Fruit fly (Drosophila melanogaster) whole organism, prepupa: ENCODE measurements around the gene CG7149.
A peak's percentile ranks its signal among the peaks of the same experiment; 100 is the strongest.

Experiments used
- CG10631 ChIP-seq: fragments of 200-800 bp; sonication (Bioruptor generic); optimal IDR thresholded peaks from 2 replicates; lab custom pipeline; 2016; ENCODE audit warnings: missing biosample characterization, missing genetic modification characterization
- CG10669 ChIP-seq: fragments of 200-800 bp; sonication (Bioruptor generic); optimal IDR thresholded peaks from 3 replicates; lab custom pipeline; 2018; ENCODE audit warnings: missing biosample characterization, mild to moderate bottlenecking, missing genetic modification characterization, moderate library complexity
- CG15336 ChIP-seq: fragments of 200-800 bp; sonication (Bioruptor generic); IDR thresholded peaks from 2 replicates; pipeline ENCODE4 v1.3.6; 2022; ENCODE audit warnings: missing biosample characterization, missing genetic modification characterization
- CG3032 ChIP-seq: fragments of 200-800 bp; optimal IDR thresholded peaks from 2 replicates; lab custom pipeline; 2019; ENCODE audit warnings: missing biosample characterization, mild to moderate bottlenecking, missing genetic modification characterization, moderate library complexity
- CG31627 ChIP-seq: fragments of 200-800 bp; sonication (Bioruptor generic); optimal IDR thresholded peaks from 3 replicates; lab custom pipeline; 2016; ENCODE audit warnings: missing biosample characterization, missing genetic modification characterization
- CG32006 ChIP-seq: fragments of 200-800 bp; sonication (Bioruptor generic); optimal IDR thresholded peaks from 3 replicates; lab custom pipeline; 2017; ENCODE audit warnings: missing biosample characterization, mild to moderate bottlenecking, missing genetic modification characterization
- CG3919 ChIP-seq: fragments of 200-800 bp; sonication (Bioruptor generic); optimal IDR thresholded peaks from 3 replicates; lab custom pipeline; 2016; ENCODE audit warnings: missing biosample characterization, missing genetic modification characterization
- CG4318 ChIP-seq: fragments of 200-800 bp; sonication (Bioruptor generic); optimal IDR thresholded peaks from 3 replicates; lab custom pipeline; 2017; ENCODE audit warnings: missing biosample characterization, mild to moderate bottlenecking, missing genetic modification characterization
- CG6163 ChIP-seq: fragments of 200-800 bp; sonication (Bioruptor generic); IDR thresholded peaks from 3 replicates; pipeline ENCODE4 v1.3.6; 2022; ENCODE audit warnings: missing biosample characterization, missing genetic modification characterization
- CG6276 ChIP-seq: fragments of 200-800 bp; sonication (Bioruptor generic); optimal IDR thresholded peaks from 2 replicates; lab custom pipeline; 2017; ENCODE audit warnings: missing biosample characterization, mild to moderate bottlenecking, missing genetic modification characterization
- CG6808 ChIP-seq: fragments of 200-800 bp; sonication (Bioruptor generic); optimal IDR thresholded peaks from 3 replicates; lab custom pipeline; 2017; ENCODE audit warnings: missing biosample characterization, missing genetic modification characterization, mild to moderate bottlenecking, moderate library complexity, missing genetic modification reagents
- CG8632 ChIP-seq: fragments of 200-800 bp; sonication (Bioruptor generic); optimal IDR thresholded peaks from 3 replicates; lab custom pipeline; 2016; ENCODE audit warnings: missing biosample characterization, missing genetic modification characterization
- Eip75B ChIP-seq: fragments of 200-800 bp; sonication (Bioruptor generic); optimal IDR thresholded peaks from 3 replicates; lab custom pipeline; 2016; ENCODE audit warnings: missing biosample characterization, missing genetic modification characterization
- Eip78C ChIP-seq: fragments of 200-800 bp; sonication (Bioruptor generic); peaks from one replicate; lab custom pipeline; 2016; ENCODE audit warnings: missing biosample characterization, missing genetic modification characterization
- Ets21C ChIP-seq: fragments of 200-800 bp; sonication (Bioruptor generic); optimal IDR thresholded peaks from 3 replicates; lab custom pipeline; 2016; ENCODE audit warnings: missing biosample characterization, missing genetic modification characterization
- Ets96B ChIP-seq: fragments of 200-800 bp; optimal IDR thresholded peaks from 2 replicates; lab custom pipeline; 2019; ENCODE audit warnings: missing biosample characterization, mild to moderate bottlenecking, missing genetic modification characterization, moderate library complexity
- Gug ChIP-seq: fragments of 200-800 bp; sonication (Bioruptor generic); IDR thresholded peaks from 2 replicates; pipeline ENCODE4 v1.3.6; 2022; ENCODE audit warnings: missing biosample characterization, missing genetic modification characterization
- Hr38 ChIP-seq: sonication (Bioruptor generic); optimal IDR thresholded peaks from 2 replicates; lab custom pipeline; 2016; ENCODE audit warnings: missing biosample characterization, missing genetic modification characterization
- Hr39 ChIP-seq: fragments of 200-800 bp; sonication (Bioruptor generic); optimal IDR thresholded peaks from 2 replicates; lab custom pipeline; 2016; ENCODE audit warnings: missing biosample characterization, missing genetic modification characterization
- Hr4 ChIP-seq: fragments of 200-800 bp; sonication (Bioruptor generic); optimal IDR thresholded peaks from 3 replicates; lab custom pipeline; 2016; ENCODE audit warnings: missing biosample characterization, missing genetic modification characterization
- Lpt ChIP-seq: fragments of 200-800 bp; sonication (Bioruptor generic); optimal IDR thresholded peaks from 3 replicates; lab custom pipeline; 2016; ENCODE audit warnings: missing biosample characterization, missing genetic modification characterization
- OdsH ChIP-seq: fragments of 200-800 bp; sonication (Bioruptor generic); optimal IDR thresholded peaks from 3 replicates; lab custom pipeline; 2016; ENCODE audit warnings: missing biosample characterization, missing genetic modification characterization
- Smox ChIP-seq: fragments of 200-800 bp; sonication (Bioruptor generic); optimal IDR thresholded peaks from 3 replicates; lab custom pipeline; 2016; ENCODE audit warnings: missing biosample characterization, missing genetic modification characterization
- Sox102F ChIP-seq: fragments of 200-800 bp; sonication (Bioruptor generic); optimal IDR thresholded peaks from 2 replicates; lab custom pipeline; 2016; ENCODE audit warnings: missing biosample characterization, mild to moderate bottlenecking, missing genetic modification characterization
- Sox14 ChIP-seq: fragments of 200-800 bp; sonication (Bioruptor generic); optimal IDR thresholded peaks from 3 replicates; lab custom pipeline; 2016; ENCODE audit warnings: missing biosample characterization, missing genetic modification characterization
- Sox15 ChIP-seq: fragments of 200-800 bp; sonication (Bioruptor generic); optimal IDR thresholded peaks from 3 replicates; lab custom pipeline; 2016; ENCODE audit warnings: missing biosample characterization, missing genetic modification characterization
- achi ChIP-seq: fragments of 200-800 bp; sonication (Bioruptor generic); optimal IDR thresholded peaks from 3 replicates; lab custom pipeline; 2016; ENCODE audit warnings: missing biosample characterization, missing genetic modification characterization
- acj6 ChIP-seq: fragments of 200-800 bp; sonication (Bioruptor generic); optimal IDR thresholded peaks from 3 replicates; lab custom pipeline; 2016; ENCODE audit warnings: missing biosample characterization, missing genetic modification characterization
- cyc ChIP-seq: fragments of 200-800 bp; sonication (Bioruptor generic); optimal IDR thresholded peaks from 3 replicates; lab custom pipeline; 2016; ENCODE audit warnings: missing biosample characterization, missing genetic modification characterization
- eg ChIP-seq: fragments of 200-800 bp; sonication (Bioruptor generic); IDR thresholded peaks from 3 replicates; pipeline ENCODE4 v1.3.6; 2022; ENCODE audit warnings: missing biosample characterization, missing genetic modification characterization
- esn ChIP-seq: fragments of 200-800 bp; sonication (Bioruptor generic); optimal IDR thresholded peaks from 2 replicates; lab custom pipeline; 2016; ENCODE audit warnings: missing biosample characterization, mild to moderate bottlenecking, missing genetic modification characterization, moderate library complexity
- fd85E ChIP-seq: fragments of 200-800 bp; sonication (Bioruptor generic); optimal IDR thresholded peaks from 3 replicates; lab custom pipeline; 2016; ENCODE audit warnings: missing biosample characterization, missing genetic modification characterization
- lz ChIP-seq: fragments of 200-800 bp; sonication (Bioruptor generic); optimal IDR thresholded peaks from 3 replicates; lab custom pipeline; 2016; ENCODE audit warnings: missing biosample characterization, missing genetic modification characterization
- net ChIP-seq: fragments of 200-800 bp; sonication (Bioruptor generic); optimal IDR thresholded peaks from 3 replicates; lab custom pipeline; 2016; ENCODE audit warnings: missing biosample characterization, missing genetic modification characterization
- salr ChIP-seq, 2 experiments: fragments of 200-800 bp; sonication (Bioruptor generic); optimal IDR thresholded peaks; 3 replicates each; lab custom pipeline; 2016 to 2018; ENCODE audit warnings: missing biosample characterization in 2 of 2, missing genetic modification characterization in 2 of 2, mild to moderate bottlenecking in 1 of 2
- spab ChIP-seq: fragments of 200-800 bp; sonication (Bioruptor generic); optimal IDR thresholded peaks from 2 replicates; lab custom pipeline; 2017; ENCODE audit warnings: missing biosample characterization, mild to moderate bottlenecking, missing genetic modification characterization, missing genetic modification reagents
- svp ChIP-seq: fragments of 200-800 bp; sonication (Bioruptor generic); peaks from one replicate; lab custom pipeline; 2016; ENCODE audit warnings: missing biosample characterization, missing genetic modification characterization
- vri ChIP-seq: fragments of 200-800 bp; sonication (Bioruptor generic); optimal IDR thresholded peaks from 3 replicates; lab custom pipeline; 2016; ENCODE audit warnings: missing biosample characterization, mild to moderate bottlenecking, missing genetic modification characterization

Gene CG7149

DNA sequence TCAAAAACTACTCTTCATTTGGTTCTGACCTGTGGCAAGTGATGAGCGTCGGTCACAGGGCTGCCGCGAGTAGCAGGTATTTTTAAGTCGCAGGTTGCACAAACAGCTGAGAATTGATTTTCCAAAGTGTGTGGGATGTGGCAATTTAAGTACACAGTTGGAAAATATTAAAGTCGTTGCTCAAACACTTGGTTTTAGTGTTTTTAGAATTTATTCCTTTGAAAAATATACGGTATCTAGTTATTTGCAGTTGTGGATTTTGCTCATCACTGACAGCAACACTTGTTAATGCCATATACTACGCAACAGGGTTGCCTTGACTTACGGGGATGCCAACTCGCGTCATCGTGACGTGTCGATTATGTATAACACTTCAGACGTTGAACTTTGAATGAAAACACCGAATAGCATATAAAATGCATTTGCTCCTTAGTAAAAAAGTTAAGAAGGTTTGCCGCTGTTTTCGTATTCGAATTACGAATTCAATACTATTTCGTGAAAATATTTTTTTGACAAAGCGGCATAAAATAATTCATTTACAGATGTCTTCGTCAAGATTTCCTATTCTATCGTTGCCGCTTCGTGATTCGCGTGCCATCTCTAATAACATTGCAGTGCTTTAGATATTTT, 9.6 kb upstream of the CG7149 start, which contains the start of the genes Herp and r2d2 (continued):
- peak; percentile 83 for TF ChIP-seq CG6808 (GFP tag; lab: Kevin White, UChicago)
- TF ChIP-seq Hr38 (GFP tag; lab: Kevin White, UChicago), result no peak
- TF ChIP-seq Eip78C (GFP tag; lab: Kevin White, UChicago), result peak; percentile 92
- peak; percentile 77 for TF ChIP-seq CG8632
- peak; percentile 90 for TF ChIP-seq esn (GFP tag; lab: Kevin White, UChicago)
- peak; percentile 77 for TF ChIP-seq Lpt
- peak; percentile 84 for TF ChIP-seq eg
- no peak for TF ChIP-seq Smox (GFP tag; lab: Kevin White, UChicago)
- TF ChIP-seq CG32006 (GFP tag; lab: Kevin White, UChicago), result peak; percentile 84
- TF ChIP-seq, all 60 proteins: peak for 55

DNA sequence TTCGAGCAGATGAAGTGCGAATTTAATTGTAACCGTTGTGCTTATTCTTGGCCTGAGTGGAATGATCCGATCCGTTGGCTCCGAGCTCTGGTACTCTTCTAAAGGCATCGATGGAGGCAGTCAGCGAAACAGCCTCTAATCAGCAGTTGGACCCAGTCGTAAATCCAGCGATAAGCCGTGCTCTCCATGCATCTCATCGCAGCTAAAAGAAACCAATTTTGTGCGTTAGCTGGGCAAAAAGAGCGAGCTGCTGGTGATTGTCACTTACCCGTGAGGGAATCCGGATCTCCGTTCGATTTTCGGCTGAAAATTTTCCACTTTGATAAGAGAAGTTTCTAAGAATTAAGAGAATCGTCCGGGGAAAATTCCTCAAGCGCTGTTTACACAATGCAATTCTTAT, 5.5 kb upstream of the CG7149 start, which contains the start of gene LKRSDH:
Gene LKRSDH, minus strand, starts transcription at position 101 of the 400 bp plus-strand sequence.
- TF ChIP-seq Sox14 (GFP tag; lab: Kevin White, UChicago), result no peak
- no peak for TF ChIP-seq CG3032 (tag; lab: Kevin White, UChicago)
- no peak for TF ChIP-seq CG4318 (GFP tag; lab: Kevin White, UChicago)
- no peak for TF ChIP-seq CG15336 (GFP tag; lab: Robert Waterston, UW)
- no peak for TF ChIP-seq OdsH (GFP tag; lab: Kevin White, UChicago)
- TF ChIP-seq CG8632, result no peak
- TF ChIP-seq salr (GFP tag; optimal IDR thresholded peaks at IDR 0.05; lab: Kevin White, UChicago), result no peak
- no peak for TF ChIP-seq CG3919 (GFP tag; lab: Kevin White, UChicago)
- TF ChIP-seq svp (GFP tag; lab: Kevin White, UChicago), result peak; percentile 35

DNA sequence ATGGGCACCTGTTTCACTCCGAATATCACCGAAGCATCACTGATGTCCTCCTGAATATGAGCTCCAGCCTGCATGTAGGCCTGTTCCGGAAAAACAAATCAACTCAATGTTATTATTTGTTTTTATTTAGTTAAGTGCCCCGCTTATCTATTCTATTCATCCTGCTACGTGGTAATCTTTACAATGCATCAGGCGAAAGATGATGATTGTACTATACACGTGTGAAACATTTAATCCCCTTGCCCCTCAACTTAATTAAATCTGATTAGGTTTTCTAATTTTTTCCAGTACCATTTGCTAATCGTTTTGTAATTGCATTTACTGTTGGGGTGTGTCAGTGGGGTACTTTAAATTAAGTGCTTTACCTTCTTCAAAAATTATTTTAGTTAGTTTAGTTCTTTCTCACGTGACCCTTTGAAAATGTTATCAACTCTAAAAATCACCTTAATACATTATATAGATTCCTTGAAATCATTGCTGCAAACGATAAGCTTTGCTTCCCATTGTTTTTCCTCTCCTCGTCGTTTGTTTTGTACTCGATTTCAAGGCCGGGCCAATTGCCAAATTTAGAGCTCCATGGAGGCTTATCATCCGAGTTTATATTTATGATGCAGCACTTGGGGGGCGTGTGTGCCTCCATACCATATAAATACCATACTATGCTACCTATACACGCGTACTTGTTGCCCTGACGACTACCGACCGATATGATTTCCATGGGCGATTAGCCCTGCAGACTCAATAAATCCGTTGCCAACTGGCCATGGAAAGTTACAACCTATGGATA, 4.5 kb upstream of the CG7149 start:
- TF ChIP-seq acj6 (no peak), CG3919 (GFP tag; lab: Kevin White, UChicago) (no peak), Sox102F (GFP tag; lab: Kevin White, UChicago) (no peak), CG10669 (GFP tag; lab: Kevin White, UChicago) (no peak)

dm6 chr2L:7791356-7791738, 990 bp upstream of the CG7149 start:
- no peak for TF ChIP-seq Sox15
- TF ChIP-seq CG6163 (GFP tag; lab: Robert Waterston, UW), result no peak
- no peak for TF ChIP-seq fd85E (GFP tag; lab: Kevin White, UChicago)
- no peak for TF ChIP-seq cyc (GFP tag; lab: Kevin White, UChicago)
- TF ChIP-seq net (GFP tag; lab: Kevin White, UChicago), result no peak
- TF ChIP-seq CG3919 (GFP tag; lab: Kevin White, UChicago), result no peak
- TF ChIP-seq Hr39 (GFP tag; lab: Kevin White, UChicago), result no peak
- no peak for TF ChIP-seq spab (GFP tag; lab: Kevin White, UChicago)
- no peak for TF ChIP-seq CG31627 (GFP tag; lab: Kevin White, UChicago)
- no peak for TF ChIP-seq Gug (GFP tag; lab: Robert Waterston, UW)
- no peak for TF ChIP-seq lz (GFP tag; lab: Kevin White, UChicago)
- no peak for TF ChIP-seq Eip75B (GFP tag; lab: Kevin White, UChicago)
- TF ChIP-seq CG10631 (GFP tag; lab: Kevin White, UChicago), result no peak

dm6 chr2L:7790081-7790447, 293 bp downstream of the CG7149 start:
- TF ChIP-seq Sox102F (GFP tag; lab: Kevin White, UChicago) (no peak), CG31627 (GFP tag; lab: Kevin White, UChicago) (no peak), CG4318 (GFP tag; lab: Kevin White, UChicago) (no peak), CG8632 (no peak), CG6808 (GFP tag; lab: Kevin White, UChicago) (no peak), achi (no peak), Hr39 (GFP tag; lab: Kevin White, UChicago) (no peak), Sox14 (GFP tag; lab: Kevin White, UChicago) (no peak), Ets21C (GFP tag; lab: Kevin White, UChicago) (no peak), vri (GFP tag; lab: Kevin White, UChicago) (no peak), Ets96B (tag; lab: Kevin White, UChicago) (no peak), CG10669 (GFP tag; lab: Kevin White, UChicago) (no peak), Sox15 (no peak), CG6276 (no peak), Hr4 (GFP tag; lab: Kevin White, UChicago) (no peak)
